Worm (Caenorhabditis elegans) whole organism, L4 larva: ENCODE results near the gene twk-45.
A peak's percentile ranks its signal among the peaks of the same experiment; 100 is the strongest.

Experiments
- D1046.2 ChIP-seq: fragments of 200-800 bp; sonication (Bioruptor generic); IDR thresholded peaks from 2 replicates; pipeline ENCODE4 v1.3.6; 2022; ENCODE audit warnings: missing genetic modification characterization, missing compliant biosample characterization
- F10B5.3 ChIP-seq: sonication (generic microtip); optimal IDR thresholded peaks from 2 replicates; lab custom pipeline; 2016; ENCODE audit warnings: mild to moderate bottlenecking, missing genetic modification characterization, missing compliant biosample characterization
- F44E2.7 ChIP-seq: fragments of 200-800 bp; sonication (Bioruptor generic); IDR thresholded peaks from 2 replicates; pipeline ENCODE4 v2.1.2; 2022; ENCODE audit warnings: missing genetic modification characterization, missing compliant biosample characterization
- T26A8.4 ChIP-seq: fragments of 200-800 bp; sonication (Bioruptor generic); IDR thresholded peaks from 2 replicates; pipeline ENCODE4 v1.3.6; 2022; ENCODE audit warnings: missing genetic modification characterization, missing compliant biosample characterization
- Y105C5A.15 ChIP-seq: fragments of 200-800 bp; sonication (Bioruptor generic); IDR thresholded peaks from 2 replicates; pipeline ENCODE4 v1.3.6; 2022; ENCODE audit warnings: missing genetic modification characterization, missing compliant biosample characterization
- Y48G9A.11 ChIP-seq: fragments of 200-800 bp; sonication (Bioruptor generic); IDR thresholded peaks from 2 replicates; pipeline ENCODE4 v1.3.6; 2022; ENCODE audit warnings: missing genetic modification reagents, missing genetic modification characterization, missing compliant biosample characterization
- Y75B8A.6 ChIP-seq: fragments of 200-800 bp; sonication (Bioruptor generic); IDR thresholded peaks from 2 replicates; pipeline ENCODE4 v1.3.6; 2022; ENCODE audit warnings: missing genetic modification reagents, missing genetic modification characterization, missing compliant biosample characterization
- ZK546.5 ChIP-seq, 2 experiments: sonication (generic microtip); optimal IDR thresholded peaks; 2 replicates each; lab custom pipeline; 2017; ENCODE audit warnings: missing biosample characterization in 2 of 2, missing genetic modification characterization in 2 of 2
- ama-1 ChIP-seq: fragments of 150-350 bp; optimal IDR thresholded peaks from 2 replicates; lab custom pipeline; 2014; ENCODE audit warnings: inconsistent platforms, mixed read lengths
- attf-4 ChIP-seq: sonication (generic microtip); optimal IDR thresholded peaks from 3 replicates; lab custom pipeline; 2017; ENCODE audit warnings: missing biosample characterization, missing genetic modification characterization
- ceh-20 ChIP-seq: fragments of 200-800 bp; sonication (Bioruptor generic); IDR thresholded peaks from 2 replicates; pipeline ENCODE4 v1.3.6; 2022; ENCODE audit warnings: missing genetic modification reagents, missing genetic modification characterization, missing compliant biosample characterization
- daf-12 ChIP-seq: fragments of 150-350 bp; optimal IDR thresholded peaks from 2 replicates; lab custom pipeline; 2014; ENCODE audit warnings: missing biosample characterization, missing genetic modification reagents, missing genetic modification characterization
- daf-16 ChIP-seq, 3 experiments: sonication (generic microtip); optimal IDR thresholded peaks; 2 replicates each; lab custom pipeline; 2016 to 2017; ENCODE audit warnings: missing genetic modification characterization in 3 of 3, missing genetic modification reagents in 3 of 3, mild to moderate bottlenecking in 2 of 3, missing compliant biosample characterization in 2 of 3, missing biosample characterization in 1 of 3, moderate library complexity in 1 of 3
- dmd-6 ChIP-seq: fragments of 200-800 bp; sonication (Bioruptor generic); IDR thresholded peaks from 2 replicates; pipeline ENCODE4 v1.3.6; 2022; ENCODE audit warnings: missing genetic modification reagents, missing genetic modification characterization, missing compliant biosample characterization
- dpl-1 ChIP-seq: fragments of 150-350 bp; optimal IDR thresholded peaks from 2 replicates; lab custom pipeline; 2014; ENCODE audit warnings: missing biosample characterization, missing genetic modification reagents, missing genetic modification characterization
- dve-1 ChIP-seq: sonication (generic microtip); optimal IDR thresholded peaks from 2 replicates; lab custom pipeline; 2017; ENCODE audit warnings: antibody characterized with exemption, mild to moderate bottlenecking, missing genetic modification characterization, missing compliant biosample characterization; ENCODE audit not compliant: insufficient read depth
- egl-43 ChIP-seq: fragments of 200-800 bp; sonication (Bioruptor generic); IDR thresholded peaks from 2 replicates; pipeline ENCODE4 v1.3.6; 2022; ENCODE audit warnings: missing genetic modification reagents, missing genetic modification characterization, missing compliant biosample characterization
- fos-1 ChIP-seq: fragments of 150-350 bp; optimal IDR thresholded peaks from 2 replicates; lab custom pipeline; 2014; ENCODE audit warnings: missing biosample characterization, missing genetic modification characterization
- gei-8 ChIP-seq: fragments of 200-800 bp; sonication (Bioruptor generic); optimal IDR thresholded peaks from 2 replicates; lab custom pipeline; 2018; ENCODE audit warnings: mild to moderate bottlenecking, missing genetic modification characterization, missing compliant biosample characterization
- hlh-11 ChIP-seq: fragments of 200-800 bp; sonication (Bioruptor generic); optimal IDR thresholded peaks from 2 replicates; lab custom pipeline; 2018; ENCODE audit warnings: mild to moderate bottlenecking, missing genetic modification characterization, missing compliant biosample characterization
- lin-13 ChIP-seq: fragments of 150-350 bp; optimal IDR thresholded peaks from 2 replicates; lab custom pipeline; 2014; ENCODE audit warnings: missing biosample characterization, missing genetic modification reagents, missing genetic modification characterization
- lin-29 ChIP-seq: fragments of 200-800 bp; sonication (Bioruptor generic); IDR thresholded peaks from 2 replicates; pipeline ENCODE4 v1.3.6; 2022; ENCODE audit warnings: missing genetic modification reagents, missing genetic modification characterization, missing compliant biosample characterization
- lin-39 ChIP-seq: fragments of 150-350 bp; optimal IDR thresholded peaks from 2 replicates; lab custom pipeline; 2014; ENCODE audit warnings: missing biosample characterization, missing genetic modification reagents, missing genetic modification characterization
- lsy-2 ChIP-seq, 2 experiments: fragments of 150-350 bp in 1 of 2; sonication (generic microtip) in 1 of 2; optimal IDR thresholded peaks; 2 replicates each; lab custom pipeline; 2014 to 2017; ENCODE audit warnings: missing biosample characterization in 2 of 2, missing genetic modification characterization in 2 of 2
- madf-5 ChIP-seq, 2 experiments: fragments of 200-800 bp; sonication (Bioruptor generic); IDR thresholded peaks; 2 replicates each; pipeline ENCODE4 v1.3.6; 2022; ENCODE audit warnings: missing compliant biosample characterization in 2 of 2, missing genetic modification characterization in 2 of 2
- mdt-29 ChIP-seq: fragments of 200-800 bp; sonication (Bioruptor generic); IDR thresholded peaks from 2 replicates; pipeline ENCODE4 v1.3.6; 2022; ENCODE audit warnings: missing genetic modification reagents, missing genetic modification characterization, missing compliant biosample characterization
- mes-2 ChIP-seq: sonication (generic microtip); optimal IDR thresholded peaks from 2 replicates; lab custom pipeline; 2016; ENCODE audit warnings: missing genotype, mild to moderate bottlenecking, missing genetic modification characterization, missing compliant biosample characterization; ENCODE audit not compliant: poor library complexity, severe bottlenecking
- nhr-10 ChIP-seq: fragments of 150-350 bp; optimal IDR thresholded peaks from 2 replicates; lab custom pipeline; 2014; ENCODE audit warnings: missing biosample characterization, missing genetic modification characterization
- nhr-11 ChIP-seq: fragments of 150-350 bp; optimal IDR thresholded peaks from 2 replicates; lab custom pipeline; 2014; ENCODE audit warnings: missing biosample characterization, missing genetic modification characterization
- nhr-25 ChIP-seq: sonication (generic microtip); optimal IDR thresholded peaks from 2 replicates; lab custom pipeline; 2017; ENCODE audit warnings: missing genetic modification characterization, mild to moderate bottlenecking, missing compliant biosample characterization, antibody characterized with exemption, moderate library complexity, borderline replicate concordance; ENCODE audit not compliant: insufficient read depth
- nhr-41 ChIP-seq: fragments of 200-800 bp; sonication (Bioruptor generic); IDR thresholded peaks from 2 replicates; pipeline ENCODE4 v1.3.6; 2022; ENCODE audit warnings: missing genetic modification reagents, missing genetic modification characterization, missing compliant biosample characterization
- nhr-42 ChIP-seq: fragments of 200-800 bp; sonication (Bioruptor generic); IDR thresholded peaks from 2 replicates; pipeline ENCODE4 v1.3.6; 2022; ENCODE audit warnings: missing genetic modification characterization, missing compliant biosample characterization
- nhr-6 ChIP-seq: fragments of 150-350 bp; optimal IDR thresholded peaks from 2 replicates; lab custom pipeline; 2014; ENCODE audit warnings: missing biosample characterization, missing genetic modification characterization
- nhr-77 ChIP-seq: fragments of 150-350 bp; optimal IDR thresholded peaks from 2 replicates; lab custom pipeline; 2014; ENCODE audit warnings: missing biosample characterization, missing genetic modification characterization
- php-3 ChIP-seq: fragments of 200-800 bp; sonication (Bioruptor generic); IDR thresholded peaks from 2 replicates; pipeline ENCODE4 v1.3.6; 2022; ENCODE audit warnings: missing genetic modification reagents, missing genetic modification characterization, missing compliant biosample characterization
- pqm-1 ChIP-seq: sonication (generic microtip); optimal IDR thresholded peaks from 2 replicates; lab custom pipeline; 2017; ENCODE audit warnings: missing biosample characterization, missing genetic modification characterization
- rbr-2 ChIP-seq: sonication (generic microtip); optimal IDR thresholded peaks from 2 replicates; lab custom pipeline; 2016; ENCODE audit warnings: missing genotype, missing genetic modification characterization, missing compliant biosample characterization
- saeg-2 ChIP-seq: fragments of 200-800 bp; sonication (Bioruptor generic); IDR thresholded peaks from 2 replicates; pipeline ENCODE4 v1.3.6; 2022; ENCODE audit warnings: missing genetic modification reagents, missing genetic modification characterization, missing compliant biosample characterization
- set-16 ChIP-seq: fragments of 200-800 bp; sonication (Bioruptor generic); IDR thresholded peaks from 2 replicates; pipeline ENCODE4 v1.3.6; 2022; ENCODE audit warnings: missing genetic modification reagents, missing genetic modification characterization, missing compliant biosample characterization
- skn-1 ChIP-seq: fragments of 150-350 bp; optimal IDR thresholded peaks from 2 replicates; lab custom pipeline; 2014; ENCODE audit warnings: missing biosample characterization, missing genetic modification characterization
- snpc-1.2 ChIP-seq: fragments of 200-800 bp; sonication (Bioruptor generic); IDR thresholded peaks from 2 replicates; pipeline ENCODE4 v1.3.6; 2022; ENCODE audit warnings: missing genetic modification reagents, missing genetic modification characterization, missing compliant biosample characterization
- snpc-4 ChIP-seq: fragments of 150-350 bp; optimal IDR thresholded peaks from 2 replicates; lab custom pipeline; 2014; ENCODE audit warnings: missing biosample characterization, missing genetic modification characterization
- tag-97 ChIP-seq: fragments of 200-800 bp; sonication (Bioruptor generic); IDR thresholded peaks from 2 replicates; pipeline ENCODE4 v1.3.6; 2022; ENCODE audit warnings: missing genetic modification characterization, missing compliant biosample characterization
- unc-130 ChIP-seq: sonication (generic microtip); optimal IDR thresholded peaks from 2 replicates; lab custom pipeline; 2016; ENCODE audit warnings: missing genetic modification reagents, missing genetic modification characterization, missing compliant biosample characterization
- vab-7 ChIP-seq: fragments of 200-800 bp; sonication (Bioruptor generic); IDR thresholded peaks from 2 replicates; pipeline ENCODE4 v1.3.6; 2022; ENCODE audit warnings: missing genetic modification reagents, missing genetic modification characterization, missing compliant biosample characterization
- zag-1 ChIP-seq: fragments of 150-350 bp; optimal IDR thresholded peaks from 2 replicates; lab custom pipeline; 2014; ENCODE audit warnings: missing biosample characterization, missing genetic modification characterization
- zfp-2 ChIP-seq: sonication (generic microtip); optimal IDR thresholded peaks from 2 replicates; lab custom pipeline; 2016; ENCODE audit warnings: mild to moderate bottlenecking, missing genetic modification characterization, missing compliant biosample characterization
- zfp-3 ChIP-seq: fragments of 200-800 bp; sonication (Bioruptor generic); conservative IDR thresholded peaks from 2 replicates; pipeline ENCODE4 v1.3.6; 2022; ENCODE audit warnings: missing genetic modification reagents, missing genetic modification characterization, missing compliant biosample characterization
- zip-2 ChIP-seq: fragments of 150-350 bp; optimal IDR thresholded peaks from 2 replicates; lab custom pipeline; 2014; ENCODE audit warnings: missing biosample characterization, missing genetic modification characterization
- ztf-7 ChIP-seq: fragments of 150-350 bp; optimal IDR thresholded peaks from 2 replicates; lab custom pipeline; 2014; ENCODE audit warnings: missing biosample characterization, missing genetic modification characterization

twk-45 gene

ce11 chrIII:2785840-2786239 is 15.9 kb downstream of the twk-45 start, which contains the start of gene Y71H2AM.20 (continued):
- TF ChIP-seq lsy-2 (tag; optimal IDR thresholded peaks at IDR 0.05; lab: Kevin White, UChicago) (peak; percentile 95 to 98), Y75B8A.6 (GFP tag; lab: Robert Waterston, UW) (peak; percentile 61; the same call in 1 of the 2 replicates), nhr-11 (peak; percentile 95), F10B5.3 (tag; lab: Kevin White, UChicago) (no peak), saeg-2 (0 out of 2 replicates have a peak, but pooled peaks have one; percentile 49), nhr-41 (GFP tag; lab: Robert Waterston, UW) (no peak), snpc-4 (tag; lab: Kevin White, UChicago) (peak; percentile 44), daf-12 (tag; lab: Kevin White, UChicago) (no peak), php-3 (GFP tag; lab: Robert Waterston, UW) (peak; percentile 57), zag-1 (tag; lab: Kevin White, UChicago) (no peak), ztf-7 (peak; percentile 86), madf-5 (GFP tag; IDR thresholded peaks at IDR 0.05; lab: Robert Waterston, UW) (no peak), fos-1 (tag; lab: Kevin White, UChicago) (no peak), nhr-42 (GFP tag; lab: Robert Waterston, UW) (peak; percentile 85), zip-2 (tag; lab: Kevin White, UChicago) (peak; percentile 73), lin-13 (GFP tag; lab: Kevin White, UChicago) (peak; percentile 98), D1046.2 (GFP tag; lab: Robert Waterston, UW) (peak; percentile 69; the same call in 1 of the 2 replicates), nhr-25 (peak; percentile 94), rbr-2 (tag; lab: Kevin White, UChicago) (peak; percentile 95), skn-1 (no peak), dpl-1 (peak; percentile 92), tag-97 (GFP tag; lab: Robert Waterston, UW) (no peak), attf-4 (tag; lab: Kevin White, UChicago) (no peak), ama-1 (lab: Kevin White, UChicago) (peak; percentile 81), nhr-10 (peak; percentile 77), ZK546.5 (tag; optimal IDR thresholded peaks at IDR 0.05; lab: Kevin White, UChicago) (peak in 1 of 2 experiments; percentile 70), daf-16 (GFP tag; optimal IDR thresholded peaks at IDR 0.05; lab: Kevin White, UChicago) (peak in 1 of 2 experiments; percentile 75), daf-16 (tag; optimal IDR thresholded peaks at IDR 0.05; lab: Kevin White, UChicago) (peak; percentile 76), T26A8.4 (peak; percentile 68), egl-43 (GFP tag; lab: Robert Waterston, UW) (no peak), Y105C5A.15 (GFP tag; lab: Robert Waterston, UW) (no peak), gei-8 (GFP tag; lab: Kevin White, UChicago) (no peak), lin-29 (peak; percentile 57; the same call in 1 of the 2 replicates), dve-1 (tag; lab: Kevin White, UChicago) (peak; percentile 99), F44E2.7 (GFP tag; lab: Robert Waterston, UW) (no peak), pqm-1 (peak; percentile 83), snpc-1.2 (no peak), nhr-6 (peak; percentile 98), vab-7 (GFP tag; lab: Robert Waterston, UW) (peak; percentile 88), mdt-29 (GFP tag; lab: Robert Waterston, UW) (peak; percentile 55), hlh-11 (tag; lab: Kevin White, UChicago) (peak; percentile 91), Y48G9A.11 (peak; percentile 47; the same call in 1 of the 2 replicates), dmd-6 (GFP tag; lab: Robert Waterston, UW) (peak; percentile 91), nhr-77 (tag; lab: Kevin White, UChicago) (peak; percentile 98), unc-130 (peak; percentile 91), zfp-2 (peak; percentile 81), mes-2 (tag; lab: Kevin White, UChicago) (peak; percentile 97), lin-39 (tag; lab: Kevin White, UChicago) (no peak), ceh-20 (GFP tag; lab: Robert Waterston, UW) (peak; percentile 80), zfp-3 (peak; percentile 83), set-16 (GFP tag; lab: Robert Waterston, UW) (no peak)
